Fruit fly (Drosophila melanogaster): ENCODE data around the gene CG5853.

The CG5853 gene

DNA sequence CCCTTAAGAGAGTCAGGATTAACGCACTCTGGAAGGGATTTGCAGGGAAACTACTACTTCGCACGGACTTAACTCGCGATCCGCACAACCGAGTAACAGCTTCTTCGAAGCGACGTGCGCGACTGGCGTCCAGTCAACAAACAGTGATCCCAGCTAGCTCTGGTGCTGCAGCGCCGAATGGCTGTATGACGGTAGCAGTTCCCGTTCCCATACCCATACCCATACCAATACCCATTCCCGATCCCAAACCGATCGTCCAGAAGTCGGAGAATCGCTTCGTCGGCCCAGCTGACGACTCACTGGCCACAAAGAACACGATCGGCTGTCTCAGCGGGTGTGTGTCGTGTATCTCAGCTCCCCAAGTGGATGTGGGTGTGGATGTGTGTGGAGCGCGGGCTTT is at the start of gene CG5853:
Gene CG5853, minus strand, starts transcription at position 384 of the 400 bp plus-strand sequence.
- TF ChIP-seq EcR (GFP tag; optimal IDR thresholded peaks at IDR 0.05) (no peak), CG8478 (optimal IDR thresholded peaks at IDR 0.05) (no peak), pan (optimal IDR thresholded peaks at IDR 0.05) (no peak), usp (GFP tag; optimal IDR thresholded peaks at IDR 0.05) (no peak), Dll (optimal IDR thresholded peaks at IDR 0.05) (no peak), psq (optimal IDR thresholded peaks at IDR 0.05) (no peak)

DNA sequence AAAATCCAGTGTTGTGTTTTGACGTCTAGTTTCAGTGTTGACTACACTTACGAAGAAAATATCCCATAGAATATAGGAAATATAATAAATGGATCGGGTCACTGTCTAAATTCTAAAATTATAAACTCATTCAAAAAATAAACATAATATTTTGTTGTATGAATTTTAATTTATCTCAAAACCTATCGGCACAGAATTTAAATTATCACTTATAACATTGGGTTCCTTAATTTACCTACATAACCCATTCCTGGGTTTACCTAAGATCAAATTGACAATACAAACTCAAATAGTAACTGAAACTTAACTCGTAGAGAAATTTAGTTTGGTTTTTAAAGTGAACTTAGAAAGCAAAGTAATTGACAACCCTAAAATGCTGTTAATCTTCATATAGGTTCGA is 49.1 kb upstream of the CG5853 start:
- no peak for TF ChIP-seq usp (GFP tag; optimal IDR thresholded peaks at IDR 0.05)
- TF ChIP-seq psq (optimal IDR thresholded peaks at IDR 0.05) = no peak
- no peak for TF ChIP-seq EcR (GFP tag; optimal IDR thresholded peaks at IDR 0.05)
- no peak for TF ChIP-seq Dll (optimal IDR thresholded peaks at IDR 0.05)
- TF ChIP-seq CG8478 (optimal IDR thresholded peaks at IDR 0.05) = no peak
- TF ChIP-seq pan (optimal IDR thresholded peaks at IDR 0.05) = no peak

DNA sequence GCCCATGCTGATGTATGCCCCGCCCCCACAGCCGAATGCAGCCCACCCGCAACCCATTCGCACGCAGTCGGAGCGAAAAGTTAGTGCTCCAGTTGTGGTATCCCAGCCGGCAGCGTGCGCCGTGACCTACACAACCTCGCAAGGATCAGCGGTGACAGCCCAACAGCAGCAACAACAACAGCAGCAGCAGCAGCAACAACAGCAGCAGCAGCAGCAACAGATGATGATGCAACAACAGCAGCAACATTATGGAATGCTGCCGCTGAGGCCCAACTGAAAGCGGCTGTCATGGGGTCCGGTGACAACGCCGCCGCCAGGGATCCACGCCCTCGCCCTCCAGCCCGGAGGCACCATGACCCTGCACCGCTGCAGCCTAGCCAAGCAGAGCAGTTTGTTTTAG is 46.9 kb upstream of the CG5853 start:
- TF ChIP-seq Dll (optimal IDR thresholded peaks at IDR 0.05) (no peak), usp (GFP tag; optimal IDR thresholded peaks at IDR 0.05) (no peak), pan (optimal IDR thresholded peaks at IDR 0.05) (no peak), EcR (GFP tag; optimal IDR thresholded peaks at IDR 0.05) (no peak), CG8478 (optimal IDR thresholded peaks at IDR 0.05) (no peak), psq (optimal IDR thresholded peaks at IDR 0.05) (no peak)

- TF ChIP-seq pan (optimal IDR thresholded peaks at IDR 0.05) = no peak
- TF ChIP-seq usp (GFP tag; optimal IDR thresholded peaks at IDR 0.05) = no peak
- no peak for TF ChIP-seq Dll (optimal IDR thresholded peaks at IDR 0.05)
- TF ChIP-seq psq (optimal IDR thresholded peaks at IDR 0.05) = no peak
- no peak for TF ChIP-seq EcR (GFP tag; optimal IDR thresholded peaks at IDR 0.05)
- no peak for TF ChIP-seq CG8478 (optimal IDR thresholded peaks at IDR 0.05)
Measured at dm6 chr2L:9989846-9990506, 42.5 kb upstream of the CG5853 start.

dm6 chr2L:9989275-9989674 is 41.8 kb upstream of the CG5853 start:
- TF ChIP-seq Dll (optimal IDR thresholded peaks at IDR 0.05) (no peak), usp (GFP tag; optimal IDR thresholded peaks at IDR 0.05) (no peak), CG8478 (optimal IDR thresholded peaks at IDR 0.05) (no peak), psq (optimal IDR thresholded peaks at IDR 0.05) (no peak), pan (optimal IDR thresholded peaks at IDR 0.05) (no peak), EcR (GFP tag; optimal IDR thresholded peaks at IDR 0.05) (no peak)

DNA sequence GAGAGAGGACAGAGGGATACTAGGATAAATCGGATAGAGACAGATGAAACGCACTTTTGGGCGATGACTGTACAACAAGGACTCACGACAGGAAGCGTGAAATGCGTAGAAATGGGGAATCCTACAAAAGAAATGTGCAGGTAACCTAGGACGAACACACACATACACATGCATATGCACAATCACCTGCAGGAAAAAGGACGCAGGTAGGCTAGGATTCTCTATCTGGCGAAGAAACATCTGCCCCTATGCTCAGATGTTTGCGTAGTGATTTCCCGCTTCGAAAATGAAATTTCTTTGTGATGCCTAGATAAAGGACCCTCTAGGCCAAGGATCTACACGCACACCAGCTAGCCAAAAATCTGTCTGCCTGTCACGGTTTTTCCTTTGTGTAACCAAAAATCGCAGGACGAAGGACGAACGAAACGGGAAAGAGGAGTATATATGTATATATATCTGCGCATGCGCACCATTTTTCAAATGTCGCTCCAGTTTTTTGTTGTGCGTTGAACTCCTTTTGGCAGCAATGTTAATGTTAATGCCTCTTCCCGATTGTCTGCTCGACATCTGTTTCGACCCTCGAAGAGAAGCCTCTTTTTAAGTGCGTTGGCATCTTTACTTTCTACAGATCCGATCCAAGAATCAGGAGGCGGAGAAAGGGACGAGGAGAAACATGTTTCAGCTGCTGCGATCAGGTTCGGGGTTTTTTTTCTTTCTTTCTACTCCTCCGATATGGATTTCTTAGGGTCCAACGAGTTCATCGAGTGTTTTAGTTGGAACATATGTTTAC is 40.9 kb upstream of the CG5853 start:
- TF ChIP-seq EcR (GFP tag; optimal IDR thresholded peaks at IDR 0.05) (no peak), CG8478 (optimal IDR thresholded peaks at IDR 0.05) (no peak), pan (optimal IDR thresholded peaks at IDR 0.05) (no peak), psq (optimal IDR thresholded peaks at IDR 0.05) (no peak), Dll (optimal IDR thresholded peaks at IDR 0.05) (no peak), usp (GFP tag; optimal IDR thresholded peaks at IDR 0.05) (no peak)

DNA sequence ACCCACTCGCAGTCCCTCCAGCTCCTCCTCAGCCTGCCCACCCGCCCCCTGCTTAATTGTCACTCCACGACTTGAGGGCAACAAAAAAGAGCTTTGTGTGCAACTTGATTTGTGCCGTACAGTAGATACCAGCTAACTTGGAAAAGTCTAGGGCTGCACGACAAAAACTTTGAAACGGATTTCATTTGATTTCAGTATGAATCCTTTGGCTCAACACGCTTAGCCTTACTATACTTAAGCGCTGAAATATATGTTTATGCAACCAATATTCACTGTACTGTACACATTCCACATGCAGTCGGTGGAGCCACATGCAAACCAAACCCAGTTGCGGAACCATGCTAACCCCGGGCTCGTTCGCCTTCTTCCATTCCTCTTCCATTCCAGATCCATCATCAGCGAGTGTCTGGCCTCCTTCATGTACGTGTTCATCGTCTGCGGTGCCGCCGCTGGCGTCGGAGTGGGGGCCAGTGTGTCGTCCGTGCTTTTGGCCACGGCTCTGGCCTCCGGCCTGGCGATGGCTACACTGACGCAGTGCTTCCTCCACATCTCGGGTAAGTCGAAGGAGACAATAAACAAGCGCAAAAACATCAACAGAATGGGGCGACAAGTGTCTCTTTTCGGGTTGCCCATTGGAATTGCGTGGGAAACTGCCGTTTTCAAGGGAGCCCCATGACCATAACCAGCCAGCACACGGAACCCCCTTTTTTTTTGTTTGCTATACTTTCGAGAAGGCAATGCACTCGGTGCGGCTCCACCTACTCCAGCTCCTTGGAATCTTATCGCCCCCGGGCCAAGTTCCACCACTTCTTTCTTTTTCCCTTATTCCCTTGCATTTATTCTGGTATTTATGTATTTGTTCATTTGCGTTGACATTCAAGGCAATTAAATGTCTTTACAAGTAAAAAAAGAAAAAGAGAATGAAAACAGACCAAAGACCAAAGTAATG is 39.2 kb upstream of the CG5853 start:
- TF ChIP-seq EcR (GFP tag; optimal IDR thresholded peaks at IDR 0.05) = peak in 1 of 2 experiments; percentile 3
- TF ChIP-seq usp (GFP tag; optimal IDR thresholded peaks at IDR 0.05) = no peak

DNA sequence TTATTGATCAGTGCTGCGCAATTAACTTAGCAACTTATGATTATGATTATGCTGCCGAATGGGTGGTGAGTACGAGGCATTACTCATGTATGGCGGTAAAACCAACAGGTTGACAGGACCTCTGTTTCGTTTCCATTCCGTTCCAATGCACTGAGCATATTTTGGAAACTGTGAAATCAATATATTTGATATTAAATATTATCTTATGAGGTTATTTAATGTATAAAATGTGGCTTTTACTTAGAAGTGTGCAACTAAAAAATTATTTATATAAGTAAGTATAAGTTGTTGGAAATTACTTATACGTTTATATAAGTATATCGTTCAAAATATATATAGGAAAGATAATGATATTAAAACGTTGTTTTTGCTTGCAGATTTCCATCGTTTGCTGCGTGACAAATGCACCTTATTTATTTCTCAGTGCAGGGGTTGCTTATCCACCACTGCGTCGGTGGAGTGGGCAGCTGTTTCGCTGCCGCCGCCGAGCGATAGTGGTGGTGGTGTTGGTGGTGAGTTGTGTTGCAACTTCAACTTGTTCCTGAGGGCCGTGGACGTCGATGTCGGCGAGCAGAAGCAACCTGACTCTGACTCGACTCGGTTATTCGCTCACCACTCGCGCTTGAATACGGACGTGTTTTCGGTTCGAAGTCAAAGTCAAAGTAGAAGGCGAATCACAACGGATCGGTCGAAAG is 36.8 kb upstream of the CG5853 start, which contains the start of gene bib:
Gene bib, plus strand, starts transcription at position 568 of the 695 bp plus-strand sequence.
- TF ChIP-seq usp (GFP tag; optimal IDR thresholded peaks at IDR 0.05) (no peak), pan (optimal IDR thresholded peaks at IDR 0.05) (no peak), CG8478 (optimal IDR thresholded peaks at IDR 0.05) (no peak), EcR (GFP tag; optimal IDR thresholded peaks at IDR 0.05) (no peak), Dll (optimal IDR thresholded peaks at IDR 0.05) (no peak), psq (optimal IDR thresholded peaks at IDR 0.05) (no peak)

DNA sequence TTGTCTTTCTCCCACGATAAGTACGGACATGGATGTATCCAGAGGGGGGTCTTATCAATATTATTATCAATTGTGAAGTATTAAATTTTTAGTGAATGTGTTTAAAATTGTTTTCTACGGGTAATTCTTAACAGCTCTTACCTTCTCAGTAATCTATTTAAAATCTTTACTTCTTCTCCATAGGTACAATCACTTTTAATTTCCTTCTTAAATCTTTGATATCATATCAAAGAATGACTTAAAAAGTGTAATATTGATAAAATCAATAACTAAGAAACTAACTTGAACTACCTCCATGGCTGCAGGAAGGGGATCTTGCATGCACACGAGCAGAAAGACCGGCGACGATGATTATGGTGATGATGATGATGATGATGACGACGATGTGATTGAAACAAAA is 35.1 kb upstream of the CG5853 start:
- TF ChIP-seq EcR (GFP tag; optimal IDR thresholded peaks at IDR 0.05) = no peak
- no peak for TF ChIP-seq pan (optimal IDR thresholded peaks at IDR 0.05)
- no peak for TF ChIP-seq psq (optimal IDR thresholded peaks at IDR 0.05)
- TF ChIP-seq CG8478 (optimal IDR thresholded peaks at IDR 0.05) = no peak
- TF ChIP-seq usp (GFP tag; optimal IDR thresholded peaks at IDR 0.05) = no peak
- no peak for TF ChIP-seq Dll (optimal IDR thresholded peaks at IDR 0.05)

dm6 chr2L:9981809-9982208 is 34.4 kb upstream of the CG5853 start:
- TF ChIP-seq EcR (GFP tag; optimal IDR thresholded peaks at IDR 0.05) (no peak), CG8478 (optimal IDR thresholded peaks at IDR 0.05) (no peak), pan (optimal IDR thresholded peaks at IDR 0.05) (no peak), psq (optimal IDR thresholded peaks at IDR 0.05) (no peak), Dll (optimal IDR thresholded peaks at IDR 0.05) (no peak), usp (GFP tag; optimal IDR thresholded peaks at IDR 0.05) (no peak)

dm6 chr2L:9972624-9973023 is 25.2 kb upstream of the CG5853 start:
- TF ChIP-seq CG8478 (optimal IDR thresholded peaks at IDR 0.05) (no peak), EcR (GFP tag; optimal IDR thresholded peaks at IDR 0.05) (no peak), Dll (optimal IDR thresholded peaks at IDR 0.05) (no peak), pan (optimal IDR thresholded peaks at IDR 0.05) (no peak), psq (optimal IDR thresholded peaks at IDR 0.05) (no peak), usp (GFP tag; optimal IDR thresholded peaks at IDR 0.05) (no peak)

All from whole organism.